Worm (Caenorhabditis elegans) whole organism, young adult: ENCODE data around the gene F13B9.2.

Source experiments
- F22D6.2 ChIP-seq: sonication (generic microtip); optimal IDR thresholded peaks from 2 replicates; lab custom pipeline; 2016; ENCODE audit warnings: mild to moderate bottlenecking, missing genetic modification characterization, missing compliant biosample characterization
- F33H1.4 ChIP-seq: fragments of 200-800 bp; sonication (Bioruptor generic); IDR thresholded peaks from 2 replicates; pipeline ENCODE4 v1.3.6; 2022; ENCODE audit warnings: missing genetic modification reagents, missing genetic modification characterization, missing compliant biosample characterization
- ama-1 ChIP-seq, 3 experiments: fragments of 150-350 bp in 1 of 3; sonication (generic microtip) in 2 of 3; optimal IDR thresholded peaks; 2 replicates each; lab custom pipeline; 2014 to 2018; ENCODE audit warnings: missing biosample characterization in 2 of 3, missing genetic modification characterization in 2 of 3, missing genetic modification reagents in 2 of 3
- hlh-12 ChIP-seq: sonication (generic microtip); optimal IDR thresholded peaks from 2 replicates; lab custom pipeline; 2016; ENCODE audit warnings: missing genetic modification characterization, missing compliant biosample characterization
- madf-3 ChIP-seq: fragments of 200-800 bp; sonication (Bioruptor generic); IDR thresholded peaks from 2 replicates; pipeline ENCODE4 v1.3.6; 2022; ENCODE audit warnings: missing genetic modification reagents, missing genetic modification characterization, missing compliant biosample characterization
- mxl-1 ChIP-seq: sonication (generic microtip); optimal IDR thresholded peaks from 2 replicates; lab custom pipeline; 2016; ENCODE audit warnings: missing genetic modification characterization, missing compliant biosample characterization
- nhr-179 ChIP-seq: sonication (generic microtip); optimal IDR thresholded peaks from 2 replicates; lab custom pipeline; 2016; ENCODE audit warnings: mild to moderate bottlenecking, missing genetic modification characterization, missing compliant biosample characterization
- pha-4 ChIP-seq: fragments of 150-350 bp; sonication (generic microtip); optimal IDR thresholded peaks from 2 replicates; lab custom pipeline; 2014; ENCODE audit warnings: missing biosample characterization, missing genetic modification reagents, missing genetic modification characterization
- snpc-1.1 ChIP-seq: sonication (generic microtip); optimal IDR thresholded peaks from 2 replicates; lab custom pipeline; 2017; ENCODE audit warnings: missing genetic modification characterization, mild to moderate bottlenecking, missing compliant biosample characterization, antibody characterized with exemption, moderate library complexity, missing genotype, missing genetic modification reagents; ENCODE audit not compliant: insufficient read depth
- sptf-2 ChIP-seq: fragments of 200-800 bp; sonication (Bioruptor generic); optimal IDR thresholded peaks from 2 replicates; lab custom pipeline; 2018; ENCODE audit warnings: mild to moderate bottlenecking, missing genetic modification characterization, missing compliant biosample characterization
- unc-130 ChIP-seq: sonication (generic microtip); optimal IDR thresholded peaks from 2 replicates; lab custom pipeline; 2016; ENCODE audit warnings: missing genetic modification reagents, missing genetic modification characterization, missing compliant biosample characterization
- unc-62 ChIP-seq: fragments of 150-350 bp; optimal IDR thresholded peaks from 2 replicates; lab custom pipeline; 2014; ENCODE audit warnings: missing biosample characterization, missing genetic modification reagents, missing genetic modification characterization

- TF ChIP-seq madf-3 (GFP tag; lab: Robert Waterston, UW) (no peak), ama-1 (optimal IDR thresholded peaks at IDR 0.05; lab: Kevin White, UChicago) (no peak), ama-1 (GFP tag; optimal IDR thresholded peaks at IDR 0.05; lab: Kevin White, UChicago) (no peak), unc-130 (no peak), sptf-2 (no peak), pha-4 (tag; lab: Kevin White, UChicago) (no peak), F33H1.4 (no peak), F22D6.2 (tag; lab: Kevin White, UChicago) (no peak), snpc-1.1 (tag; lab: Kevin White, UChicago) (no peak), mxl-1 (tag; lab: Kevin White, UChicago) (no peak), hlh-12 (tag; lab: Kevin White, UChicago) (no peak), nhr-179 (tag; lab: Kevin White, UChicago) (no peak), unc-62 (GFP tag; lab: Kevin White, UChicago) (no peak)
These were observed 17.4 kb upstream of the F13B9.2 start for ce11 chrX:8268083-8268482.
